Fruit fly (Drosophila melanogaster) whole organism, adult: Measurements from ENCODE around the gene CG18095.

Experiments used
- CG11617 ChIP-seq: fragments of 200-800 bp; sonication (Bioruptor generic); optimal IDR thresholded peaks from 2 replicates; lab custom pipeline; 2017; ENCODE audit warnings: mild to moderate bottlenecking, missing biosample characterization, missing genetic modification reagents, missing genetic modification characterization
- CG12768 ChIP-seq: fragments of 200-800 bp; sonication (Bioruptor generic); optimal IDR thresholded peaks from 2 replicates; lab custom pipeline; 2017; ENCODE audit warnings: missing biosample characterization, missing genetic modification characterization, mild to moderate bottlenecking, moderate library complexity, missing genetic modification reagents
- CG14711 ChIP-seq: fragments of 200-800 bp; sonication (Bioruptor generic); optimal IDR thresholded peaks from 2 replicates; lab custom pipeline; 2018; ENCODE audit warnings: missing biosample characterization, mild to moderate bottlenecking, missing genetic modification characterization, moderate library complexity
- CG1620 ChIP-seq: fragments of 200-800 bp; sonication (Bioruptor generic); optimal IDR thresholded peaks from 2 replicates; lab custom pipeline; 2016; ENCODE audit warnings: missing biosample characterization, missing genetic modification characterization
- CG33017 ChIP-seq: fragments of 200-800 bp; sonication (Bioruptor generic); optimal IDR thresholded peaks from 2 replicates; lab custom pipeline; 2018; ENCODE audit warnings: missing biosample characterization, mild to moderate bottlenecking, missing genetic modification characterization, moderate library complexity
- CG5204 ChIP-seq: fragments of 200-800 bp; sonication (Bioruptor generic); optimal IDR thresholded peaks from 2 replicates; lab custom pipeline; 2016; ENCODE audit warnings: missing biosample characterization, missing genetic modification characterization
- CG7045 ChIP-seq: fragments of 200-800 bp; sonication (Bioruptor generic); optimal IDR thresholded peaks from 2 replicates; lab custom pipeline; 2017; ENCODE audit warnings: missing biosample characterization, mild to moderate bottlenecking, missing genetic modification characterization
- CG7101 ChIP-seq: fragments of 200-800 bp; sonication (Bioruptor generic); optimal IDR thresholded peaks from 2 replicates; lab custom pipeline; 2018; ENCODE audit warnings: missing biosample characterization, mild to moderate bottlenecking, missing genetic modification characterization, moderate library complexity
- Clk ChIP-seq: fragments of 200-800 bp; sonication (Bioruptor generic); optimal IDR thresholded peaks from 2 replicates; lab custom pipeline; 2017; ENCODE audit warnings: missing biosample characterization, missing genetic modification characterization
- Crg-1 ChIP-seq: fragments of 200-800 bp; sonication (Bioruptor generic); optimal IDR thresholded peaks from 2 replicates; lab custom pipeline; 2016; ENCODE audit warnings: missing biosample characterization, missing genetic modification characterization
- Hr96 ChIP-seq: fragments of 200-800 bp; sonication (Bioruptor generic); optimal IDR thresholded peaks from 2 replicates; lab custom pipeline; 2016; ENCODE audit warnings: missing biosample characterization, missing genetic modification characterization
- Mnt ChIP-seq: fragments of 200-800 bp; sonication (Bioruptor generic); optimal IDR thresholded peaks from 2 replicates; lab custom pipeline; 2016; ENCODE audit warnings: missing biosample characterization, mild to moderate bottlenecking, missing genetic modification characterization
- bab1 ChIP-seq: fragments of 200-800 bp; sonication (Bioruptor generic); optimal IDR thresholded peaks from 3 replicates; lab custom pipeline; 2019; ENCODE audit warnings: missing biosample characterization, mild to moderate bottlenecking, missing genetic modification characterization, moderate library complexity
- cic ChIP-seq: fragments of 200-800 bp; sonication (Bioruptor generic); optimal IDR thresholded peaks from 2 replicates; lab custom pipeline; 2017; ENCODE audit warnings: missing biosample characterization, mild to moderate bottlenecking, missing genetic modification characterization, moderate library complexity
- cnc ChIP-seq, 2 experiments: fragments of >200 bp; optimal IDR thresholded peaks; 2 replicates each; lab custom pipeline; 2017
- kay ChIP-seq: fragments of 200-800 bp; sonication (Bioruptor generic); peaks from one replicate; lab custom pipeline; 2016; ENCODE audit warnings: missing biosample characterization, missing genetic modification characterization, borderline replicate concordance
- ovo ChIP-seq: fragments of 200-800 bp; sonication (Bioruptor generic); optimal IDR thresholded peaks from 2 replicates; lab custom pipeline; 2016; ENCODE audit warnings: missing biosample characterization, missing genetic modification characterization
- pad ChIP-seq: fragments of 200-800 bp; sonication (Bioruptor generic); optimal IDR thresholded peaks from 3 replicates; lab custom pipeline; 2017; ENCODE audit warnings: missing biosample characterization, missing genetic modification characterization, mild to moderate bottlenecking, moderate library complexity, missing genetic modification reagents
- tj ChIP-seq: fragments of 200-800 bp; sonication (Bioruptor generic); optimal IDR thresholded peaks from 3 replicates; lab custom pipeline; 2017; ENCODE audit warnings: missing biosample characterization, mild to moderate bottlenecking, missing genetic modification characterization, moderate library complexity
- toe ChIP-seq: fragments of 200-800 bp; sonication (Bioruptor generic); optimal IDR thresholded peaks from 2 replicates; lab custom pipeline; 2016; ENCODE audit warnings: missing biosample characterization, missing genetic modification characterization

Gene CG18095

dm6 chr2L:14010410-14010809, 20.9 kb downstream of the CG18095 start:
- TF ChIP-seq CG7045 (GFP tag; lab: Kevin White, UChicago) (no peak), kay (GFP tag; lab: Kevin White, UChicago) (peak; percentile 84), CG5204 (GFP tag; lab: Kevin White, UChicago) (no peak), toe (GFP tag; lab: Kevin White, UChicago) (no peak), CG14711 (tag; lab: Kevin White, UChicago) (no peak), CG12768 (GFP tag; lab: Kevin White, UChicago) (peak; percentile 29), CG1620 (no peak)

- no peak for TF ChIP-seq cic (GFP tag; lab: Kevin White, UChicago)
- no peak for TF ChIP-seq ovo (GFP tag; lab: Kevin White, UChicago)
- TF ChIP-seq pad (GFP tag; lab: Kevin White, UChicago) = no peak
- TF ChIP-seq kay (GFP tag; lab: Kevin White, UChicago) = peak; percentile 40
- TF ChIP-seq toe (GFP tag; lab: Kevin White, UChicago) = no peak
- TF ChIP-seq cnc (optimal IDR thresholded peaks at IDR 0.05; lab: Kevin White, UChicago) = no peak
- TF ChIP-seq CG12768 (GFP tag; lab: Kevin White, UChicago) = no peak
Measured at dm6 chr2L:14007801-14008200, 23.5 kb downstream of the CG18095 start, which contains the start of gene CG42692. Gene CG42692 (plus strand): TSS chr2L:14008101.

- TF ChIP-seq CG14711 (tag; lab: Kevin White, UChicago) (no peak), toe (GFP tag; lab: Kevin White, UChicago) (no peak), CG12768 (GFP tag; lab: Kevin White, UChicago) (no peak), CG1620 (no peak), CG7101 (tag; lab: Kevin White, UChicago) (no peak), tj (GFP tag; lab: Kevin White, UChicago) (no peak), CG33017 (tag; lab: Kevin White, UChicago) (no peak), Hr96 (GFP tag; lab: Kevin White, UChicago) (no peak), Clk (GFP tag; lab: Kevin White, UChicago) (no peak), CG11617 (GFP tag; lab: Kevin White, UChicago) (no peak), cnc (optimal IDR thresholded peaks at IDR 0.05; lab: Kevin White, UChicago) (no peak), ovo (GFP tag; lab: Kevin White, UChicago) (no peak), CG7045 (GFP tag; lab: Kevin White, UChicago) (no peak), bab1 (GFP tag; lab: Kevin White, UChicago) (no peak), kay (GFP tag; lab: Kevin White, UChicago) (no peak), Mnt (GFP tag; lab: Kevin White, UChicago) (no peak), CG5204 (GFP tag; lab: Kevin White, UChicago) (no peak), cic (GFP tag; lab: Kevin White, UChicago) (no peak)
Measured at dm6 chr2L:14001887-14002286, 29.5 kb downstream of the CG18095 start.

dm6 chr2L:14001078-14001477, 30.3 kb downstream of the CG18095 start, which contains the start of gene rk:
Gene rk (minus strand): TSS chr2L:14001248.
- no peak for TF ChIP-seq Mnt (GFP tag; lab: Kevin White, UChicago)
- no peak for TF ChIP-seq Hr96 (GFP tag; lab: Kevin White, UChicago)
- no peak for TF ChIP-seq cnc (optimal IDR thresholded peaks at IDR 0.05; lab: Kevin White, UChicago)
- TF ChIP-seq pad (GFP tag; lab: Kevin White, UChicago) = no peak
- no peak for TF ChIP-seq CG12768 (GFP tag; lab: Kevin White, UChicago)
- no peak for TF ChIP-seq CG1620
- TF ChIP-seq CG7045 (GFP tag; lab: Kevin White, UChicago) = no peak
- no peak for TF ChIP-seq tj (GFP tag; lab: Kevin White, UChicago)
- no peak for TF ChIP-seq CG7101 (tag; lab: Kevin White, UChicago)
- no peak for TF ChIP-seq toe (GFP tag; lab: Kevin White, UChicago)
- no peak for TF ChIP-seq bab1 (GFP tag; lab: Kevin White, UChicago)
- TF ChIP-seq ovo (GFP tag; lab: Kevin White, UChicago) = no peak
- TF ChIP-seq Clk (GFP tag; lab: Kevin White, UChicago) = no peak
- no peak for TF ChIP-seq CG11617 (GFP tag; lab: Kevin White, UChicago)
- no peak for TF ChIP-seq cic (GFP tag; lab: Kevin White, UChicago)

dm6 chr2L:13998952-13999351, 32.4 kb downstream of the CG18095 start:
- TF ChIP-seq Clk (GFP tag; lab: Kevin White, UChicago) (no peak), pad (GFP tag; lab: Kevin White, UChicago) (no peak), toe (GFP tag; lab: Kevin White, UChicago) (no peak), CG7045 (GFP tag; lab: Kevin White, UChicago) (no peak), kay (GFP tag; lab: Kevin White, UChicago) (no peak), tj (GFP tag; lab: Kevin White, UChicago) (no peak)

- no peak for TF ChIP-seq cnc (optimal IDR thresholded peaks at IDR 0.05; lab: Kevin White, UChicago)
- TF ChIP-seq ovo (GFP tag; lab: Kevin White, UChicago) = no peak
- TF ChIP-seq Hr96 (GFP tag; lab: Kevin White, UChicago) = no peak
- no peak for TF ChIP-seq Crg-1 (GFP tag; lab: Kevin White, UChicago)
- TF ChIP-seq CG1620 = no peak
- no peak for TF ChIP-seq Clk (GFP tag; lab: Kevin White, UChicago)
- TF ChIP-seq cic (GFP tag; lab: Kevin White, UChicago) = no peak
Measured at dm6 chr2L:13979826-13980225, 51.5 kb downstream of the CG18095 start, which contains the start of gene NimC2. Gene NimC2 (plus strand): TSS chr2L:13980126.
